Worm (Caenorhabditis elegans) whole organism, L2 larva: Measurements from ENCODE around the gene F56B3.9.

Experiments
- C34F6.9 ChIP-seq: fragments of 150-350 bp; optimal IDR thresholded peaks from 2 replicates; lab custom pipeline; 2014; ENCODE audit warnings: missing biosample characterization, missing genetic modification characterization
- R02D3.7 ChIP-seq: fragments of 150-350 bp; optimal IDR thresholded peaks from 2 replicates; lab custom pipeline; 2014; ENCODE audit warnings: missing biosample characterization, missing genetic modification characterization
- aly-2 ChIP-seq: fragments of 150-350 bp; optimal IDR thresholded peaks from 2 replicates; lab custom pipeline; 2014; ENCODE audit warnings: missing biosample characterization, missing genetic modification characterization
- ceh-82 ChIP-seq: fragments of 150-350 bp; optimal IDR thresholded peaks from 2 replicates; lab custom pipeline; 2014; ENCODE audit warnings: missing biosample characterization, missing genetic modification characterization
- elt-3 ChIP-seq: sonication (generic microtip); optimal IDR thresholded peaks from 2 replicates; lab custom pipeline; 2017; ENCODE audit warnings: missing biosample characterization, missing genetic modification characterization
- lsy-2 ChIP-seq, 2 experiments: fragments of 150-350 bp in 1 of 2; sonication (generic microtip) in 1 of 2; optimal IDR thresholded peaks; 2 replicates each; lab custom pipeline; 2014 to 2017; ENCODE audit warnings: missing biosample characterization in 2 of 2, missing genetic modification characterization in 2 of 2
- nhr-12 ChIP-seq: fragments of 150-350 bp; optimal IDR thresholded peaks from 2 replicates; lab custom pipeline; 2014; ENCODE audit warnings: missing biosample characterization, missing genetic modification characterization

- TF ChIP-seq nhr-12 (tag; lab: Kevin White, UChicago) (no peak), R02D3.7 (tag; lab: Kevin White, UChicago) (no peak), C34F6.9 (tag; lab: Kevin White, UChicago) (no peak), aly-2 (tag; lab: Kevin White, UChicago) (no peak), ceh-82 (tag; lab: Kevin White, UChicago) (no peak), lsy-2 (tag; optimal IDR thresholded peaks at IDR 0.05; lab: Kevin White, UChicago) (no peak), elt-3 (no peak)
Observed at ce11 chrIV:807027-807516, 35.9 kb downstream of the F56B3.9 start, which contains the start of gene Y55F3BL.6.
